Worm (Caenorhabditis elegans) whole organism, late embryonic: ENCODE results near the gene F18E9.4.
A peak's percentile ranks its signal among the peaks of the same experiment; 100 is the strongest.

Experiments used
- C08G9.2 ChIP-seq: sonication (generic microtip); optimal IDR thresholded peaks from 2 replicates; lab custom pipeline; 2016; ENCODE audit warnings: mild to moderate bottlenecking, missing genetic modification characterization, moderate library complexity, missing compliant biosample characterization
- C38D4.7 ChIP-seq: fragments of 200-800 bp; sonication (Bioruptor generic); optimal IDR thresholded peaks from 2 replicates; lab custom pipeline; 2018; ENCODE audit warnings: mild to moderate bottlenecking, missing genetic modification characterization, moderate library complexity, missing compliant biosample characterization
- F13H6.1 ChIP-seq: sonication (generic microtip); optimal IDR thresholded peaks from 2 replicates; lab custom pipeline; 2016; ENCODE audit warnings: missing genetic modification characterization, missing compliant biosample characterization
- K02D7.2 ChIP-seq: sonication (generic microtip); optimal IDR thresholded peaks from 2 replicates; lab custom pipeline; 2017; ENCODE audit warnings: mild to moderate bottlenecking, missing genetic modification characterization, missing compliant biosample characterization
- K09A11.1 ChIP-seq: sonication (generic microtip); optimal IDR thresholded peaks from 2 replicates; lab custom pipeline; 2017; ENCODE audit warnings: antibody characterized with exemption, mild to moderate bottlenecking, missing genetic modification characterization, missing compliant biosample characterization; ENCODE audit not compliant: insufficient read depth
- T23F11.4 ChIP-seq: fragments of 200-800 bp; sonication (Bioruptor generic); optimal IDR thresholded peaks from 2 replicates; lab custom pipeline; 2018; ENCODE audit warnings: mild to moderate bottlenecking, missing genetic modification characterization, missing compliant biosample characterization
- Y22D7AL.16 ChIP-seq: sonication (generic microtip); optimal IDR thresholded peaks from 2 replicates; lab custom pipeline; 2016; ENCODE audit warnings: missing genetic modification characterization, missing compliant biosample characterization
- ahr-1 ChIP-seq: sonication (generic microtip); optimal IDR thresholded peaks from 2 replicates; lab custom pipeline; 2016; ENCODE audit warnings: missing genetic modification characterization, missing compliant biosample characterization
- ama-1 ChIP-seq: fragments of 150-350 bp; optimal IDR thresholded peaks from 2 replicates; lab custom pipeline; 2014
- ceh-14 ChIP-seq: sonication (generic microtip); optimal IDR thresholded peaks from 2 replicates; lab custom pipeline; 2016; ENCODE audit warnings: missing genotype, missing genetic modification characterization, missing compliant biosample characterization
- ceh-18 ChIP-seq: sonication (generic microtip); optimal IDR thresholded peaks from 2 replicates; lab custom pipeline; 2016; ENCODE audit warnings: missing genetic modification characterization, missing compliant biosample characterization
- ceh-19 ChIP-seq: fragments of 200-800 bp; sonication (Bioruptor generic); optimal IDR thresholded peaks from 2 replicates; lab custom pipeline; 2018; ENCODE audit warnings: mild to moderate bottlenecking, missing genetic modification characterization, missing compliant biosample characterization
- ceh-24 ChIP-seq: sonication (generic microtip); optimal IDR thresholded peaks from 2 replicates; lab custom pipeline; 2016; ENCODE audit warnings: mild to moderate bottlenecking, missing genetic modification characterization, missing compliant biosample characterization
- ceh-30 ChIP-seq: fragments of 150-350 bp; optimal IDR thresholded peaks from 2 replicates; lab custom pipeline; 2014; ENCODE audit warnings: missing biosample characterization, missing genetic modification characterization
- ceh-31 ChIP-seq: sonication (generic microtip); optimal IDR thresholded peaks from 2 replicates; lab custom pipeline; 2016; ENCODE audit warnings: missing genetic modification characterization, missing compliant biosample characterization
- ceh-34 ChIP-seq: sonication (generic microtip); optimal IDR thresholded peaks from 2 replicates; lab custom pipeline; 2016; ENCODE audit warnings: mild to moderate bottlenecking, missing genetic modification characterization, missing compliant biosample characterization
- ceh-45 ChIP-seq: fragments of 200-800 bp; sonication (Bioruptor generic); IDR thresholded peaks from 2 replicates; pipeline ENCODE4 v1.3.6; 2022; ENCODE audit warnings: missing genetic modification reagents, missing genetic modification characterization, missing compliant biosample characterization
- ceh-48 ChIP-seq: sonication (generic microtip); optimal IDR thresholded peaks from 2 replicates; lab custom pipeline; 2016; ENCODE audit warnings: missing genetic modification characterization, inconsistent platforms, missing compliant biosample characterization
- ceh-9 ChIP-seq: sonication (generic microtip); optimal IDR thresholded peaks from 2 replicates; lab custom pipeline; 2016; ENCODE audit warnings: mild to moderate bottlenecking, missing genetic modification characterization, inconsistent platforms, missing compliant biosample characterization
- che-1 ChIP-seq: sonication (generic microtip); optimal IDR thresholded peaks from 2 replicates; lab custom pipeline; 2016; ENCODE audit warnings: mild to moderate bottlenecking, missing genetic modification characterization, missing compliant biosample characterization
- dve-1 ChIP-seq: sonication (generic microtip); optimal IDR thresholded peaks from 2 replicates; lab custom pipeline; 2017; ENCODE audit warnings: antibody characterized with exemption, mild to moderate bottlenecking, missing genetic modification characterization, missing compliant biosample characterization
- elt-2 ChIP-seq: sonication (generic microtip); optimal IDR thresholded peaks from 2 replicates; lab custom pipeline; 2016; ENCODE audit warnings: missing genetic modification reagents, missing genetic modification characterization, missing compliant biosample characterization
- elt-4 ChIP-seq: sonication (generic microtip); optimal IDR thresholded peaks from 2 replicates; lab custom pipeline; 2016; ENCODE audit warnings: missing genetic modification characterization, missing compliant biosample characterization
- ets-4 ChIP-seq: sonication (generic microtip); optimal IDR thresholded peaks from 2 replicates; lab custom pipeline; 2016; ENCODE audit warnings: missing genetic modification characterization, missing compliant biosample characterization
- eyg-1 ChIP-seq: sonication (generic microtip); optimal IDR thresholded peaks from 2 replicates; lab custom pipeline; 2016; ENCODE audit warnings: missing genotype, missing genetic modification characterization, missing compliant biosample characterization
- fax-1 ChIP-seq: sonication (generic microtip); optimal IDR thresholded peaks from 2 replicates; lab custom pipeline; 2016; ENCODE audit warnings: missing genotype, missing genetic modification characterization, missing compliant biosample characterization
- fkh-10 ChIP-seq: fragments of 150-350 bp; optimal IDR thresholded peaks from 2 replicates; lab custom pipeline; 2014; ENCODE audit warnings: missing biosample characterization, missing genetic modification reagents, missing genetic modification characterization
- fkh-6 ChIP-seq: sonication (generic microtip); optimal IDR thresholded peaks from 2 replicates; lab custom pipeline; 2016; ENCODE audit warnings: missing genetic modification characterization, missing compliant biosample characterization
- hlh-13 ChIP-seq: fragments of 200-800 bp; sonication (Bioruptor generic); optimal IDR thresholded peaks from 2 replicates; lab custom pipeline; 2018; ENCODE audit warnings: mild to moderate bottlenecking, missing genetic modification characterization, missing compliant biosample characterization
- hlh-30 ChIP-seq: sonication (generic microtip); optimal IDR thresholded peaks from 2 replicates; lab custom pipeline; 2017; ENCODE audit warnings: antibody characterized with exemption, missing genetic modification characterization, missing compliant biosample characterization; ENCODE audit not compliant: insufficient read depth
- hlh-6 ChIP-seq: sonication (generic microtip); optimal IDR thresholded peaks from 2 replicates; lab custom pipeline; 2016; ENCODE audit warnings: missing genotype, missing genetic modification characterization, missing compliant biosample characterization
- lim-6 ChIP-seq: sonication (generic microtip); optimal IDR thresholded peaks from 2 replicates; lab custom pipeline; 2016; ENCODE audit warnings: missing genetic modification characterization, missing compliant biosample characterization
- lin-11 ChIP-seq: fragments of 200-800 bp; sonication (Bioruptor generic); optimal IDR thresholded peaks from 2 replicates; lab custom pipeline; 2018; ENCODE audit warnings: mild to moderate bottlenecking, missing genetic modification characterization, missing compliant biosample characterization
- mec-3 ChIP-seq: sonication (generic microtip); optimal IDR thresholded peaks from 2 replicates; lab custom pipeline; 2016; ENCODE audit warnings: borderline replicate concordance, missing genetic modification characterization, missing compliant biosample characterization
- nhr-11 ChIP-seq: fragments of 150-350 bp; optimal IDR thresholded peaks from 2 replicates; lab custom pipeline; 2014; ENCODE audit warnings: missing biosample characterization, missing genetic modification characterization
- npax-4 ChIP-seq: sonication (generic microtip); optimal IDR thresholded peaks from 2 replicates; lab custom pipeline; 2016; ENCODE audit warnings: missing genetic modification characterization, missing compliant biosample characterization
- odd-2 ChIP-seq: sonication (generic microtip); optimal IDR thresholded peaks from 2 replicates; lab custom pipeline; 2017; ENCODE audit warnings: antibody characterized with exemption, mild to moderate bottlenecking, missing genetic modification characterization, missing compliant biosample characterization
- pag-3 ChIP-seq: sonication (generic microtip); optimal IDR thresholded peaks from 2 replicates; lab custom pipeline; 2016; ENCODE audit warnings: missing compliant biosample characterization, missing genetic modification characterization, borderline replicate concordance
- pat-9 ChIP-seq: fragments of 200-800 bp; sonication (Bioruptor generic); optimal IDR thresholded peaks from 2 replicates; lab custom pipeline; 2018; ENCODE audit warnings: mild to moderate bottlenecking, missing genetic modification characterization, moderate library complexity, missing compliant biosample characterization
- pax-1 ChIP-seq: fragments of 150-350 bp; optimal IDR thresholded peaks from 2 replicates; lab custom pipeline; 2014; ENCODE audit warnings: missing biosample characterization, missing genetic modification characterization
- pha-2 ChIP-seq: sonication (generic microtip); optimal IDR thresholded peaks from 2 replicates; lab custom pipeline; 2017; ENCODE audit warnings: mild to moderate bottlenecking, missing genetic modification characterization, missing compliant biosample characterization
- pqm-1 ChIP-seq: sonication (generic microtip); optimal IDR thresholded peaks from 2 replicates; lab custom pipeline; 2016; ENCODE audit warnings: missing genetic modification characterization, missing compliant biosample characterization
- ref-2 ChIP-seq: sonication (generic microtip); optimal IDR thresholded peaks from 2 replicates; lab custom pipeline; 2016; ENCODE audit warnings: missing genetic modification characterization, missing compliant biosample characterization
- rnt-1 ChIP-seq: sonication (generic microtip); optimal IDR thresholded peaks from 2 replicates; lab custom pipeline; 2016; ENCODE audit warnings: missing genetic modification characterization, missing compliant biosample characterization
- sdc-2 ChIP-seq: sonication (generic microtip); optimal IDR thresholded peaks from 2 replicates; lab custom pipeline; 2016; ENCODE audit warnings: missing genotype, missing genetic modification characterization, missing compliant biosample characterization
- sox-4 ChIP-seq: sonication (generic microtip); optimal IDR thresholded peaks from 2 replicates; lab custom pipeline; 2017; ENCODE audit warnings: mild to moderate bottlenecking, missing genetic modification characterization, inconsistent platforms, missing compliant biosample characterization
- syd-9 ChIP-seq: sonication (generic microtip); optimal IDR thresholded peaks from 2 replicates; lab custom pipeline; 2016; ENCODE audit warnings: mild to moderate bottlenecking, missing genetic modification characterization, moderate library complexity, missing compliant biosample characterization
- unc-3 ChIP-seq, 2 experiments: fragments of 200-800 bp in 1 of 2; sonication (Bioruptor generic) in 1 of 2; sonication (generic microtip) in 1 of 2; conservative IDR thresholded peaks in 1 of 2; optimal IDR thresholded peaks in 1 of 2; 2 replicates each; pipeline versions ENCODE4 v1.3.6 to Lab custom; 2016 to 2022; ENCODE audit warnings: missing compliant biosample characterization in 2 of 2, missing genetic modification characterization in 2 of 2, missing genetic modification reagents in 1 of 2
- unc-42 ChIP-seq: sonication (generic microtip); optimal IDR thresholded peaks from 2 replicates; lab custom pipeline; 2016; ENCODE audit warnings: missing genotype, missing genetic modification characterization, missing compliant biosample characterization
- unc-55 ChIP-seq: sonication (generic microtip); optimal IDR thresholded peaks from 2 replicates; lab custom pipeline; 2017; ENCODE audit warnings: missing biosample characterization, missing genetic modification reagents, missing genetic modification characterization
- unc-86 ChIP-seq: sonication (generic microtip); optimal IDR thresholded peaks from 2 replicates; lab custom pipeline; 2016; ENCODE audit warnings: missing genetic modification characterization, missing compliant biosample characterization
- zip-5 ChIP-seq: sonication (generic microtip); optimal IDR thresholded peaks from 2 replicates; lab custom pipeline; 2016; ENCODE audit warnings: missing genetic modification characterization, missing compliant biosample characterization

Gene F18E9.4

ce11 chrX:8602722-8603427, 22.6 kb downstream of the F18E9.4 start:
- TF ChIP-seq eyg-1 (no peak), K02D7.2 (tag; lab: Kevin White, UChicago) (no peak), unc-42 (tag; lab: Kevin White, UChicago) (no peak), odd-2 (tag; lab: Kevin White, UChicago) (no peak), lin-11 (tag; lab: Kevin White, UChicago) (peak; percentile 65), zip-5 (tag; lab: Kevin White, UChicago) (no peak), C08G9.2 (no peak), elt-2 (no peak), nhr-11 (no peak), dve-1 (tag; lab: Kevin White, UChicago) (no peak), ceh-34 (tag; lab: Kevin White, UChicago) (no peak), ceh-45 (GFP tag; lab: Robert Waterston, UW) (peak; percentile 65; the same call in 1 of the 2 replicates), unc-86 (tag; lab: Kevin White, UChicago) (no peak), ahr-1 (no peak), che-1 (peak; percentile 69), ceh-48 (tag; lab: Kevin White, UChicago) (no peak), elt-4 (tag; lab: Kevin White, UChicago) (no peak), mec-3 (no peak), syd-9 (tag; lab: Kevin White, UChicago) (no peak), lim-6 (tag; lab: Kevin White, UChicago) (no peak), pax-1 (tag; lab: Kevin White, UChicago) (no peak), sdc-2 (no peak), pag-3 (tag; lab: Kevin White, UChicago) (no peak), ceh-18 (tag; lab: Kevin White, UChicago) (no peak), hlh-30 (no peak), ceh-31 (tag; lab: Kevin White, UChicago) (no peak), npax-4 (tag; lab: Kevin White, UChicago) (peak; percentile 23), unc-3 (GFP tag; conservative IDR thresholded peaks at IDR 0.05; lab: Robert Waterston, UW) (peak; percentile 66), unc-3 (tag; optimal IDR thresholded peaks at IDR 0.05; lab: Kevin White, UChicago) (no peak), C38D4.7 (peak; percentile 58), ceh-19 (peak; percentile 32), hlh-6 (tag; lab: Kevin White, UChicago) (no peak), rnt-1 (tag; lab: Kevin White, UChicago) (no peak), pat-9 (tag; lab: Kevin White, UChicago) (peak; percentile 28), pqm-1 (tag; lab: Kevin White, UChicago) (no peak), ceh-30 (tag; lab: Kevin White, UChicago) (no peak), ama-1 (lab: Kevin White, UChicago) (no peak), ceh-24 (tag; lab: Kevin White, UChicago) (no peak), ceh-14 (tag; lab: Kevin White, UChicago) (no peak), fax-1 (no peak), Y22D7AL.16 (no peak), K09A11.1 (tag; lab: Kevin White, UChicago) (no peak), ceh-9 (peak; percentile 49), sox-4 (tag; lab: Kevin White, UChicago) (peak; percentile 18), unc-55 (GFP tag; lab: Kevin White, UChicago) (no peak), ets-4 (no peak), hlh-13 (GFP tag; lab: Kevin White, UChicago) (no peak), fkh-10 (no peak), ref-2 (tag; lab: Kevin White, UChicago) (no peak), fkh-6 (no peak), pha-2 (tag; lab: Kevin White, UChicago) (no peak), T23F11.4 (GFP tag; lab: Kevin White, UChicago) (no peak), F13H6.1 (tag; lab: Kevin White, UChicago) (no peak)
